Fruit fly (Drosophila melanogaster) whole organism, embryonic: ENCODE results near the gene qtc.

Source experiments
- Adf1 ChIP-seq: fragments of 200-800 bp; sonication (Bioruptor generic); IDR thresholded peaks from 2 replicates; pipeline ENCODE4 v1.3.6; 2022; ENCODE audit warnings: missing biosample characterization, missing genetic modification characterization
- Aef1 ChIP-seq: fragments of 200-800 bp; sonication (Bioruptor generic); IDR thresholded peaks from 3 replicates; pipeline ENCODE4 v1.3.6; 2022; ENCODE audit warnings: missing biosample characterization, missing genetic modification characterization
- Asciz ChIP-seq: fragments of 200-800 bp; sonication (Bioruptor generic); optimal IDR thresholded peaks from 2 replicates; lab custom pipeline; 2017; ENCODE audit warnings: missing biosample characterization, mild to moderate bottlenecking, missing genetic modification characterization, missing genetic modification reagents
- Atf-2 ChIP-seq: fragments of 200-800 bp; sonication (Bioruptor generic); optimal IDR thresholded peaks from 2 replicates; lab custom pipeline; 2016; ENCODE audit warnings: missing biosample characterization, missing genetic modification characterization
- CG10274 ChIP-seq: fragments of 200-800 bp; sonication (Bioruptor generic); optimal IDR thresholded peaks from 3 replicates; lab custom pipeline; 2017; ENCODE audit warnings: missing biosample characterization, mild to moderate bottlenecking, missing genetic modification characterization
- CG10979 ChIP-seq: fragments of 200-800 bp; sonication (Bioruptor generic); optimal IDR thresholded peaks from 2 replicates; lab custom pipeline; 2018; ENCODE audit warnings: missing biosample characterization, mild to moderate bottlenecking, missing genetic modification characterization, moderate library complexity
- CG11504 ChIP-seq: fragments of 200-800 bp; sonication (Bioruptor generic); optimal IDR thresholded peaks from 3 replicates; lab custom pipeline; 2019; ENCODE audit warnings: missing biosample characterization, mild to moderate bottlenecking, missing genetic modification characterization, moderate library complexity
- CG13894 ChIP-seq: fragments of 200-800 bp; sonication (Bioruptor generic); optimal IDR thresholded peaks from 3 replicates; lab custom pipeline; 2018; ENCODE audit warnings: missing biosample characterization, mild to moderate bottlenecking, missing genetic modification characterization, moderate library complexity
- CG14965 ChIP-seq: fragments of 200-800 bp; sonication (Bioruptor generic); optimal IDR thresholded peaks from 2 replicates; lab custom pipeline; 2016; ENCODE audit warnings: missing biosample characterization, missing genetic modification characterization, borderline replicate concordance
- CG15011 ChIP-seq: fragments of 200-800 bp; sonication (Bioruptor generic); optimal IDR thresholded peaks from 3 replicates; lab custom pipeline; 2018; ENCODE audit warnings: missing biosample characterization, mild to moderate bottlenecking, missing genetic modification characterization
- CG17328 ChIP-seq: fragments of 200-800 bp; sonication (Bioruptor generic); IDR thresholded peaks from 2 replicates; pipeline ENCODE4 v1.3.6; 2022; ENCODE audit warnings: missing biosample characterization, missing genetic modification characterization
- CG17802 ChIP-seq: fragments of 200-800 bp; sonication (Bioruptor generic); optimal IDR thresholded peaks from 2 replicates; lab custom pipeline; 2018; ENCODE audit warnings: missing biosample characterization, mild to moderate bottlenecking, missing genetic modification characterization, moderate library complexity
- CG17829 ChIP-seq: fragments of 200-800 bp; optimal IDR thresholded peaks from 2 replicates; lab custom pipeline; 2019; ENCODE audit warnings: missing biosample characterization, mild to moderate bottlenecking, missing genetic modification characterization, moderate library complexity
- CG1792 ChIP-seq: fragments of 200-800 bp; sonication (Bioruptor generic); optimal IDR thresholded peaks from 2 replicates; lab custom pipeline; 2016; ENCODE audit warnings: missing biosample characterization, missing genetic modification characterization
- CG18599 ChIP-seq: fragments of 200-800 bp; sonication (Bioruptor generic); optimal IDR thresholded peaks from 3 replicates; lab custom pipeline; 2017; ENCODE audit warnings: missing biosample characterization, missing genetic modification characterization, mild to moderate bottlenecking, moderate library complexity, missing genetic modification reagents
- CG2875 ChIP-seq: fragments of 200-800 bp; sonication (Bioruptor generic); optimal IDR thresholded peaks from 2 replicates; lab custom pipeline; 2017; ENCODE audit warnings: missing biosample characterization, mild to moderate bottlenecking, missing genetic modification characterization, missing genetic modification reagents
- CG6272 ChIP-seq: fragments of 200-800 bp; sonication (Bioruptor generic); IDR thresholded peaks from 2 replicates; pipeline ENCODE4 v1.3.6; 2022; ENCODE audit warnings: missing biosample characterization, missing genetic modification characterization
- CG8359 ChIP-seq: fragments of 200-800 bp; sonication (Bioruptor generic); optimal IDR thresholded peaks from 2 replicates; lab custom pipeline; 2017; ENCODE audit warnings: missing biosample characterization, mild to moderate bottlenecking, missing genetic modification characterization, borderline replicate concordance
- CG9437 ChIP-seq: fragments of 200-800 bp; sonication (Bioruptor generic); optimal IDR thresholded peaks from 2 replicates; lab custom pipeline; 2018; ENCODE audit warnings: missing biosample characterization, mild to moderate bottlenecking, missing genetic modification characterization
- Dll ChIP-seq: fragments of 200-800 bp; sonication (Bioruptor generic); IDR thresholded peaks from 4 replicates; pipeline ENCODE4 v1.3.6; 2022; ENCODE audit warnings: missing biosample characterization, missing genetic modification characterization; ENCODE audit not compliant: partially characterized antibody
- HLH3B ChIP-seq: fragments of 200-800 bp; sonication (Bioruptor generic); IDR thresholded peaks from 2 replicates; pipeline ENCODE4 v1.3.6; 2022; ENCODE audit warnings: missing biosample characterization, missing genetic modification characterization
- Hmr ChIP-seq: fragments of 200-800 bp; sonication (Bioruptor generic); optimal IDR thresholded peaks from 3 replicates; lab custom pipeline; 2017; ENCODE audit warnings: mild to moderate bottlenecking, missing biosample characterization, missing genetic modification reagents, missing genetic modification characterization
- Max ChIP-seq: fragments of 200-800 bp; sonication (Bioruptor generic); optimal IDR thresholded peaks from 2 replicates; lab custom pipeline; 2016; ENCODE audit warnings: missing biosample characterization, mild to moderate bottlenecking, missing genetic modification characterization
- Mrtf ChIP-seq: fragments of 200-800 bp; sonication (Bioruptor generic); IDR thresholded peaks from 3 replicates; pipeline ENCODE4 v1.3.6; 2022; ENCODE audit warnings: missing biosample characterization, missing genetic modification characterization
- Neu2 ChIP-seq: fragments of 200-800 bp; sonication (Bioruptor generic); optimal IDR thresholded peaks from 3 replicates; lab custom pipeline; 2016; ENCODE audit warnings: missing biosample characterization, missing genetic modification characterization, borderline replicate concordance
- Oaz ChIP-seq: fragments of 200-800 bp; sonication (Bioruptor generic); IDR thresholded peaks from 2 replicates; pipeline ENCODE4 v1.3.6; 2022; ENCODE audit warnings: missing biosample characterization, missing genetic modification characterization
- Ravus ChIP-seq: fragments of 200-800 bp; sonication (Bioruptor generic); IDR thresholded peaks from 2 replicates; pipeline ENCODE4 v1.3.6; 2022; ENCODE audit warnings: missing biosample characterization, missing genetic modification characterization
- Rfx ChIP-seq: fragments of 200-800 bp; sonication (Bioruptor generic); IDR thresholded peaks from 2 replicates; pipeline ENCODE4 v1.3.6; 2022; ENCODE audit warnings: missing biosample characterization, missing genetic modification characterization
- Six4 ChIP-seq: fragments of 200-800 bp; sonication (Bioruptor generic); optimal IDR thresholded peaks from 2 replicates; lab custom pipeline; 2016; ENCODE audit warnings: missing biosample characterization, missing genetic modification characterization
- YL-1 ChIP-seq: fragments of 200-800 bp; sonication (Bioruptor generic); optimal IDR thresholded peaks from 3 replicates; lab custom pipeline; 2017; ENCODE audit warnings: missing biosample characterization, mild to moderate bottlenecking, missing genetic modification characterization
- cas ChIP-seq: fragments of 200-800 bp; sonication (Bioruptor generic); IDR thresholded peaks from 2 replicates; pipeline ENCODE4 v1.3.6; 2022; ENCODE audit warnings: missing biosample characterization, missing genetic modification characterization
- cg ChIP-seq: fragments of 200-800 bp; sonication (Bioruptor generic); optimal IDR thresholded peaks from 3 replicates; lab custom pipeline; 2019; ENCODE audit warnings: missing biosample characterization, mild to moderate bottlenecking, missing genetic modification characterization, moderate library complexity
- danr ChIP-seq: fragments of 200-800 bp; sonication (Bioruptor generic); IDR thresholded peaks from 2 replicates; pipeline ENCODE4 v1.3.6; 2022; ENCODE audit warnings: missing biosample characterization, missing genetic modification characterization
- dysf ChIP-seq: fragments of 200-800 bp; sonication (Bioruptor generic); IDR thresholded peaks from 3 replicates; pipeline ENCODE4 v1.3.6; 2022; ENCODE audit warnings: missing biosample characterization, missing genetic modification characterization
- emc ChIP-seq: fragments of 200-800 bp; sonication (Bioruptor generic); optimal IDR thresholded peaks from 2 replicates; lab custom pipeline; 2016; ENCODE audit warnings: missing biosample characterization, missing genetic modification characterization
- ewg ChIP-seq: fragments of 200-800 bp; sonication (Bioruptor generic); optimal IDR thresholded peaks from 3 replicates; lab custom pipeline; 2017; ENCODE audit warnings: mild to moderate bottlenecking, missing biosample characterization, missing genetic modification reagents, missing genetic modification characterization
- gfzf ChIP-seq: fragments of 200-800 bp; sonication (Bioruptor generic); optimal IDR thresholded peaks from 2 replicates; lab custom pipeline; 2016; ENCODE audit warnings: missing biosample characterization, mild to moderate bottlenecking, missing genetic modification characterization, moderate library complexity
- grau ChIP-seq: fragments of 200-800 bp; optimal IDR thresholded peaks from 3 replicates; lab custom pipeline; 2019; ENCODE audit warnings: missing biosample characterization, mild to moderate bottlenecking, missing genetic modification characterization, moderate library complexity
- lab ChIP-seq: fragments of 200-800 bp; sonication (Bioruptor generic); optimal IDR thresholded peaks from 3 replicates; lab custom pipeline; 2017; ENCODE audit warnings: missing biosample characterization, missing genetic modification characterization, mild to moderate bottlenecking, moderate library complexity, missing genetic modification reagents
- nau ChIP-seq: fragments of 200-800 bp; sonication (Bioruptor generic); optimal IDR thresholded peaks from 3 replicates; lab custom pipeline; 2017; ENCODE audit warnings: missing biosample characterization, mild to moderate bottlenecking, missing genetic modification characterization, missing genetic modification reagents
- pnt ChIP-seq: fragments of 200-800 bp; sonication (Bioruptor generic); optimal IDR thresholded peaks from 3 replicates; lab custom pipeline; 2016; ENCODE audit warnings: missing biosample characterization, missing genetic modification characterization
- schlank ChIP-seq: fragments of 200-800 bp; sonication (Bioruptor generic); optimal IDR thresholded peaks from 2 replicates; lab custom pipeline; 2018; ENCODE audit warnings: missing biosample characterization, mild to moderate bottlenecking, missing genetic modification characterization
- shn ChIP-seq: fragments of 200-800 bp; sonication (Bioruptor generic); optimal IDR thresholded peaks from 3 replicates; lab custom pipeline; 2016; ENCODE audit warnings: missing biosample characterization, missing genetic modification characterization
- sima ChIP-seq: fragments of 200-800 bp; sonication (Bioruptor generic); optimal IDR thresholded peaks from 2 replicates; lab custom pipeline; 2016; ENCODE audit warnings: missing biosample characterization, missing genetic modification characterization
- toy ChIP-seq: fragments of 200-800 bp; sonication (Bioruptor generic); IDR thresholded peaks from 2 replicates; pipeline ENCODE4 v1.3.6; 2022; ENCODE audit warnings: missing biosample characterization, missing genetic modification characterization
- unc-4 ChIP-seq: fragments of 200-800 bp; sonication (Bioruptor generic); IDR thresholded peaks from 2 replicates; pipeline ENCODE4 v1.3.6; 2022; ENCODE audit warnings: missing biosample characterization, missing genetic modification characterization; ENCODE audit not compliant: partially characterized antibody
- wdn ChIP-seq: fragments of 200-800 bp; sonication (Bioruptor generic); IDR thresholded peaks from 2 replicates; pipeline ENCODE4 v1.3.6; 2022; ENCODE audit warnings: missing biosample characterization, missing genetic modification characterization
- zen ChIP-seq: fragments of 200-800 bp; sonication (Bioruptor generic); optimal IDR thresholded peaks from 3 replicates; lab custom pipeline; 2018; ENCODE audit warnings: missing biosample characterization, mild to moderate bottlenecking, missing genetic modification characterization, moderate library complexity
- zen2 ChIP-seq: fragments of 200-800 bp; sonication (Bioruptor generic); IDR thresholded peaks from 3 replicates; pipeline ENCODE4 v1.3.6; 2022; ENCODE audit warnings: missing biosample characterization, missing genetic modification characterization; ENCODE audit not compliant: partially characterized antibody

qtc gene

DNA sequence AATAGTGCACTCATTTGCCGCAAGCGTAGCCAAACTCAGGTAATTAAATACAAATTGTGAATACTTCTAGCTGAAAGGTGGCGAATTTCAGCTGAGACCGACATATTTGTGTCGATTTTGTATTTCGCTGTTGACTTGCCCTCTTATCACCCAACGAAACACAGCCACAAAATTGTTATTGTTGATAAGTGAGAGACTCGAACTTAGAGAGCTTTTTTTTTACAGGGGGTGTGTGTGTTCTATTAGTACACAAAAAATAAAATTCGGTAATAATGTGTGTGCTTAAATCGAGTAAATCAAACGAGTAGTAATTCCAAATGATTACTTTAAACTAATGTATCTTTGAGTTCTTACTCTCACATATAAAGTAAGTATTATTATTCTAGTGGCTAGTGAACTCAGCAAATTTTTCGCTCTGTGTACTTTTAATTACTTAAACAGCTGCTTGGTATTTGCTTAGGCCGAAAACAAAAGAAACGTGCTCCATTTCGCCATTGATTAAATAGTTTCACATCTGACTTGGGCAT, 400 bp downstream of the qtc start (continued):
- TF ChIP-seq emc (GFP tag; lab: Kevin White, UChicago) (no peak), Ravus (GFP tag; lab: Robert Waterston, UW) (peak; percentile 18), danr (GFP tag; lab: Robert Waterston, UW) (peak; percentile 49; the same call in 1 of the 2 replicates), Atf-2 (GFP tag; lab: Kevin White, UChicago) (peak; percentile 19), Oaz (GFP tag; lab: Robert Waterston, UW) (peak; percentile 51; the same call in 1 of the 2 replicates), gfzf (GFP tag; lab: Kevin White, UChicago) (no peak), ewg (GFP tag; lab: Kevin White, UChicago) (peak; percentile 48), CG17829 (tag; lab: Kevin White, UChicago) (peak; percentile 30), schlank (peak; percentile 69), HLH3B (peak; percentile 82), grau (peak; percentile 61), unc-4 (GFP tag; lab: Robert Waterston, UW) (no peak), CG6272 (GFP tag; lab: Robert Waterston, UW) (no peak), Adf1 (GFP tag; lab: Robert Waterston, UW) (no peak), CG17328 (peak; percentile 74), CG10979 (tag; lab: Kevin White, UChicago) (peak; percentile 66), pnt (GFP tag; lab: Kevin White, UChicago) (peak; percentile 60), dysf (GFP tag; lab: Robert Waterston, UW) (peak; percentile 79), zen2 (no peak), zen (tag; lab: Kevin White, UChicago) (no peak), CG11504 (tag; lab: Kevin White, UChicago) (peak; percentile 71), cg (GFP tag; lab: Kevin White, UChicago) (peak; percentile 30), CG17802 (tag; lab: Kevin White, UChicago) (no peak), Hmr (GFP tag; lab: Kevin White, UChicago) (peak; percentile 91), Six4 (GFP tag; lab: Kevin White, UChicago) (peak; percentile 38), Dll (GFP tag; lab: Robert Waterston, UW) (no peak), Max (peak; percentile 25), Rfx (GFP tag; lab: Robert Waterston, UW) (peak; percentile 82), CG10274 (GFP tag; lab: Kevin White, UChicago) (peak; percentile 15), sima (no peak), wdn (GFP tag; lab: Robert Waterston, UW) (no peak), CG18599 (GFP tag; lab: Kevin White, UChicago) (peak; percentile 88), Mrtf (GFP tag; lab: Robert Waterston, UW) (peak; percentile 36; the same call in 2 of the 3 replicates), cas (GFP tag; lab: Robert Waterston, UW) (no peak), toy (GFP tag; lab: Robert Waterston, UW) (no peak), CG14965 (no peak), CG15011 (GFP tag; lab: Kevin White, UChicago) (peak; percentile 53), nau (GFP tag; lab: Kevin White, UChicago) (peak; percentile 81), Aef1 (GFP tag; lab: Robert Waterston, UW) (0 out of 3 replicates have a peak, but pooled peaks have one; percentile 46), lab (GFP tag; lab: Kevin White, UChicago) (peak; percentile 91), CG8359 (GFP tag; lab: Kevin White, UChicago) (peak; percentile 15), CG9437 (GFP tag; lab: Kevin White, UChicago) (peak; percentile 49), CG2875 (GFP tag; lab: Kevin White, UChicago) (peak; percentile 40), CG1792 (peak; percentile 56), Neu2 (GFP tag; lab: Kevin White, UChicago) (no peak), Asciz (GFP tag; lab: Kevin White, UChicago) (peak; percentile 72), CG13894 (tag; lab: Kevin White, UChicago) (peak; percentile 59), YL-1 (GFP tag; lab: Kevin White, UChicago) (no peak), shn (GFP tag; lab: Kevin White, UChicago) (peak; percentile 5)
